Fruit fly (Drosophila melanogaster) whole organism, embryonic: ENCODE measurements around the gene sti.
A peak's percentile ranks its signal among the peaks of the same experiment; 100 is the strongest.

Experiments
- Adf1 ChIP-seq: fragments of 200-800 bp; sonication (Bioruptor generic); IDR thresholded peaks from 2 replicates; pipeline ENCODE4 v1.3.6; 2022; ENCODE audit warnings: missing biosample characterization, missing genetic modification characterization
- CG10274 ChIP-seq: fragments of 200-800 bp; sonication (Bioruptor generic); optimal IDR thresholded peaks from 3 replicates; lab custom pipeline; 2017; ENCODE audit warnings: missing biosample characterization, mild to moderate bottlenecking, missing genetic modification characterization
- CG12104 ChIP-seq: fragments of 200-800 bp; sonication (Bioruptor generic); optimal IDR thresholded peaks from 3 replicates; lab custom pipeline; 2016; ENCODE audit warnings: missing biosample characterization, missing genetic modification characterization
- CG12769 ChIP-seq: fragments of 200-800 bp; sonication (Bioruptor generic); optimal IDR thresholded peaks from 2 replicates; lab custom pipeline; 2019; ENCODE audit warnings: missing biosample characterization, mild to moderate bottlenecking, missing genetic modification characterization, moderate library complexity
- CG14050 ChIP-seq: fragments of 200-800 bp; sonication (Bioruptor generic); IDR thresholded peaks from 3 replicates; pipeline ENCODE4 v1.3.6; 2022; ENCODE audit warnings: missing biosample characterization, missing genetic modification characterization
- CG14441 ChIP-seq: fragments of 200-800 bp; sonication (Bioruptor generic); IDR thresholded peaks from 2 replicates; pipeline ENCODE4 v1.3.6; 2022; ENCODE audit warnings: missing biosample characterization, missing genetic modification characterization
- CG1603 ChIP-seq: fragments of 200-800 bp; sonication (Bioruptor generic); optimal IDR thresholded peaks from 2 replicates; lab custom pipeline; 2019; ENCODE audit warnings: missing biosample characterization, mild to moderate bottlenecking, missing genetic modification characterization, moderate library complexity
- CG17359 ChIP-seq: fragments of 200-800 bp; sonication (Bioruptor generic); optimal IDR thresholded peaks from 3 replicates; lab custom pipeline; 2018; ENCODE audit warnings: missing biosample characterization, mild to moderate bottlenecking, missing genetic modification characterization, moderate library complexity
- CG2116 ChIP-seq: fragments of 200-800 bp; sonication (Bioruptor generic); optimal IDR thresholded peaks from 3 replicates; lab custom pipeline; 2018; ENCODE audit warnings: missing biosample characterization, mild to moderate bottlenecking, missing genetic modification characterization
- CG2129 ChIP-seq: fragments of 200-800 bp; sonication (Bioruptor generic); IDR thresholded peaks from 2 replicates; pipeline ENCODE4 v1.3.6; 2022; ENCODE audit warnings: missing biosample characterization, missing genetic modification characterization; ENCODE audit not compliant: partially characterized antibody
- CG31441 ChIP-seq: fragments of 200-800 bp; sonication (Bioruptor generic); IDR thresholded peaks from 2 replicates; pipeline ENCODE4 v1.3.6; 2022; ENCODE audit warnings: missing biosample characterization, missing genetic modification characterization
- CG32767 ChIP-seq: fragments of 200-800 bp; sonication (Bioruptor generic); IDR thresholded peaks from 2 replicates; pipeline ENCODE4 v1.3.6; 2022; ENCODE audit warnings: missing biosample characterization, missing genetic modification characterization
- CG34422 ChIP-seq: fragments of 200-800 bp; sonication (Bioruptor generic); IDR thresholded peaks from 3 replicates; pipeline ENCODE4 v1.3.6; 2022; ENCODE audit warnings: missing biosample characterization, missing genetic modification characterization
- CG3726 ChIP-seq: fragments of 200-800 bp; sonication (Bioruptor generic); IDR thresholded peaks from 3 replicates; pipeline ENCODE4, ENCODE4 v1.3.6; 2022; ENCODE audit warnings: missing biosample characterization, missing genetic modification characterization
- CG4404 ChIP-seq: fragments of 200-800 bp; sonication (Bioruptor generic); IDR thresholded peaks from 2 replicates; pipeline ENCODE4 v1.3.6; 2022; ENCODE audit warnings: missing biosample characterization, missing genetic modification characterization
- CG4424 ChIP-seq: fragments of 200-800 bp; sonication (Bioruptor generic); optimal IDR thresholded peaks from 3 replicates; lab custom pipeline; 2016; ENCODE audit warnings: missing biosample characterization, missing genetic modification characterization
- CG6765 ChIP-seq: fragments of 200-800 bp; sonication (Bioruptor generic); optimal IDR thresholded peaks from 3 replicates; lab custom pipeline; 2017; ENCODE audit warnings: missing biosample characterization, mild to moderate bottlenecking, missing genetic modification characterization
- CG7372 ChIP-seq: fragments of 200-800 bp; sonication (Bioruptor generic); IDR thresholded peaks from 2 replicates; pipeline ENCODE4 v1.3.6; 2022; ENCODE audit warnings: missing biosample characterization, missing genetic modification characterization
- CG7786 ChIP-seq: fragments of 200-800 bp; sonication (Bioruptor generic); optimal IDR thresholded peaks from 2 replicates; lab custom pipeline; 2016; ENCODE audit warnings: missing biosample characterization, missing genetic modification characterization
- CG9817 ChIP-seq: fragments of 200-800 bp; sonication (Bioruptor generic); optimal IDR thresholded peaks from 2 replicates; lab custom pipeline; 2018; ENCODE audit warnings: missing biosample characterization, mild to moderate bottlenecking, missing genetic modification characterization, moderate library complexity
- CTCF ChIP-seq: fragments of 200-800 bp; sonication (Bioruptor generic); optimal IDR thresholded peaks from 2 replicates; lab custom pipeline; 2017; ENCODE audit warnings: missing biosample characterization, mild to moderate bottlenecking, missing genetic modification characterization, moderate library complexity
- CrebB ChIP-seq: fragments of 200-800 bp; sonication (Bioruptor generic); optimal IDR thresholded peaks from 3 replicates; lab custom pipeline; 2018; ENCODE audit warnings: missing biosample characterization, mild to moderate bottlenecking, missing genetic modification characterization
- Dip3 ChIP-seq: fragments of 200-800 bp; sonication (Bioruptor generic); optimal IDR thresholded peaks from 3 replicates; lab custom pipeline; 2016; ENCODE audit warnings: missing biosample characterization, missing genetic modification characterization
- Fer3 ChIP-seq: fragments of 200-800 bp; sonication (Bioruptor generic); optimal IDR thresholded peaks from 2 replicates; lab custom pipeline; 2018; ENCODE audit warnings: missing biosample characterization, mild to moderate bottlenecking, missing genetic modification characterization, moderate library complexity
- H2.0 ChIP-seq: fragments of 200-800 bp; sonication (Bioruptor generic); IDR thresholded peaks from 2 replicates; pipeline ENCODE4 v1.3.6; 2022; ENCODE audit warnings: missing biosample characterization, missing genetic modification characterization
- Mad ChIP-seq: fragments of 200-800 bp; sonication (Bioruptor generic); optimal IDR thresholded peaks from 2 replicates; lab custom pipeline; 2016; ENCODE audit warnings: missing biosample characterization, missing genetic modification characterization
- NK7.1 ChIP-seq: fragments of 200-800 bp; sonication (Bioruptor generic); optimal IDR thresholded peaks from 3 replicates; lab custom pipeline; 2016; ENCODE audit warnings: missing biosample characterization, missing genetic modification characterization
- Neu2 ChIP-seq: fragments of 200-800 bp; sonication (Bioruptor generic); optimal IDR thresholded peaks from 3 replicates; lab custom pipeline; 2016; ENCODE audit warnings: missing biosample characterization, missing genetic modification characterization, borderline replicate concordance
- Nf-YA ChIP-seq: fragments of 200-800 bp; sonication (Bioruptor generic); IDR thresholded peaks from 2 replicates; pipeline ENCODE4 v1.3.6; 2022; ENCODE audit warnings: missing biosample characterization, missing genetic modification characterization
- Poxn ChIP-seq: fragments of 200-800 bp; sonication (Bioruptor generic); IDR thresholded peaks from 2 replicates; pipeline ENCODE4 v1.3.6; 2022; ENCODE audit warnings: missing biosample characterization, missing genetic modification characterization
- Sox102F ChIP-seq: fragments of 200-800 bp; sonication (Bioruptor generic); optimal IDR thresholded peaks from 2 replicates; lab custom pipeline; 2018; ENCODE audit warnings: missing biosample characterization, mild to moderate bottlenecking, missing genetic modification characterization, moderate library complexity
- Sry-β ChIP-seq: fragments of 200-800 bp; sonication (Bioruptor generic); optimal IDR thresholded peaks from 2 replicates; lab custom pipeline; 2018; ENCODE audit warnings: missing biosample characterization, mild to moderate bottlenecking, missing genetic modification characterization, moderate library complexity
- TFAM ChIP-seq: fragments of 200-800 bp; sonication (Bioruptor generic); optimal IDR thresholded peaks from 2 replicates; lab custom pipeline; 2017; ENCODE audit warnings: missing biosample characterization, missing genetic modification characterization, inconsistent platforms
- ato ChIP-seq: fragments of 200-800 bp; sonication (Bioruptor generic); IDR thresholded peaks from 2 replicates; pipeline ENCODE4 v1.3.6; 2022; ENCODE audit warnings: missing biosample characterization, missing genetic modification characterization; ENCODE audit not compliant: partially characterized antibody
- bigmax ChIP-seq: fragments of 200-800 bp; sonication (Bioruptor generic); optimal IDR thresholded peaks from 2 replicates; lab custom pipeline; 2018; ENCODE audit warnings: missing biosample characterization, mild to moderate bottlenecking, missing genetic modification characterization
- btn ChIP-seq: fragments of 200-800 bp; sonication (Bioruptor generic); optimal IDR thresholded peaks from 2 replicates; lab custom pipeline; 2016; ENCODE audit warnings: missing biosample characterization, missing genetic modification characterization
- cad ChIP-seq: fragments of >200 bp; optimal IDR thresholded peaks from 2 replicates; lab custom pipeline; 2017; ENCODE audit warnings: missing biosample characterization, missing genetic modification characterization
- cas ChIP-seq: fragments of 200-800 bp; sonication (Bioruptor generic); IDR thresholded peaks from 2 replicates; pipeline ENCODE4 v1.3.6; 2022; ENCODE audit warnings: missing biosample characterization, missing genetic modification characterization
- crc ChIP-seq: fragments of 200-800 bp; sonication (Bioruptor generic); optimal IDR thresholded peaks from 2 replicates; lab custom pipeline; 2016; ENCODE audit warnings: missing biosample characterization, missing genetic modification characterization
- cwo ChIP-seq: fragments of 200-800 bp; sonication (Bioruptor generic); optimal IDR thresholded peaks from 3 replicates; lab custom pipeline; 2017; ENCODE audit warnings: missing biosample characterization, missing genetic modification characterization, mild to moderate bottlenecking, moderate library complexity, missing genetic modification reagents
- dimm ChIP-seq: fragments of 200-800 bp; sonication (Bioruptor generic); IDR thresholded peaks from 2 replicates; pipeline ENCODE4 v1.3.6; 2022; ENCODE audit warnings: missing biosample characterization, missing genetic modification characterization
- lbe ChIP-seq: fragments of 200-800 bp; sonication (Bioruptor generic); optimal IDR thresholded peaks from 2 replicates; lab custom pipeline; 2016; ENCODE audit warnings: missing biosample characterization, mild to moderate bottlenecking, missing genetic modification characterization
- nau ChIP-seq: fragments of 200-800 bp; sonication (Bioruptor generic); optimal IDR thresholded peaks from 3 replicates; lab custom pipeline; 2017; ENCODE audit warnings: missing biosample characterization, mild to moderate bottlenecking, missing genetic modification characterization, missing genetic modification reagents
- nom ChIP-seq: fragments of 200-800 bp; sonication (Bioruptor generic); optimal IDR thresholded peaks from 2 replicates; lab custom pipeline; 2017; ENCODE audit warnings: missing biosample characterization, missing genetic modification characterization, mild to moderate bottlenecking, moderate library complexity, missing genetic modification reagents
- salm ChIP-seq: fragments of 200-800 bp; sonication (Bioruptor generic); optimal IDR thresholded peaks from 2 replicates; lab custom pipeline; 2018; ENCODE audit warnings: missing biosample characterization, mild to moderate bottlenecking, missing genetic modification characterization
- stwl ChIP-seq: fragments of 200-800 bp; sonication (Bioruptor generic); optimal IDR thresholded peaks from 3 replicates; lab custom pipeline; 2018; ENCODE audit warnings: missing biosample characterization, mild to moderate bottlenecking, missing genetic modification characterization, moderate library complexity
- tna ChIP-seq: fragments of 200-800 bp; sonication (Bioruptor generic); IDR thresholded peaks from 2 replicates; pipeline ENCODE4 v1.3.6; 2022; ENCODE audit warnings: missing biosample characterization, missing genetic modification characterization; ENCODE audit not compliant: partially characterized antibody
- toy ChIP-seq: fragments of 200-800 bp; sonication (Bioruptor generic); IDR thresholded peaks from 2 replicates; pipeline ENCODE4 v1.3.6; 2022; ENCODE audit warnings: missing biosample characterization, missing genetic modification characterization
- trh ChIP-seq: fragments of 200-800 bp; sonication (Bioruptor generic); optimal IDR thresholded peaks from 2 replicates; lab custom pipeline; 2016; ENCODE audit warnings: missing biosample characterization, missing genetic modification characterization
- unc-4 ChIP-seq: fragments of 200-800 bp; sonication (Bioruptor generic); IDR thresholded peaks from 2 replicates; pipeline ENCODE4 v1.3.6; 2022; ENCODE audit warnings: missing biosample characterization, missing genetic modification characterization; ENCODE audit not compliant: partially characterized antibody
- usp ChIP-seq: fragments of >200 bp; optimal IDR thresholded peaks from 2 replicates; lab custom pipeline; 2017; ENCODE audit warnings: missing biosample characterization, missing genetic modification characterization

sti gene

dm6 chr3L:12514762-12515215 is at the start of gene sti, which contains the start of gene tral (continued):
- TF ChIP-seq unc-4 (peak; percentile 21; the same call in 1 of the 2 replicates), CG12104 (GFP tag; lab: Kevin White, UChicago) (peak; percentile 80), cas (GFP tag; lab: Robert Waterston, UW) (peak; percentile 81; the same call in 1 of the 2 replicates), CG6765 (peak; percentile 70), CG1603 (peak; percentile 88), nom (peak; percentile 51), CG9817 (tag; lab: Kevin White, UChicago) (peak; percentile 92), dimm (0 out of 2 replicates have a peak, but pooled peaks have one; percentile 10), CG31441 (GFP tag; lab: Robert Waterston, UW) (peak; percentile 83; the same call in 1 of the 2 replicates), Dip3 (GFP tag; lab: Kevin White, UChicago) (peak; percentile 95), TFAM (GFP tag; lab: Kevin White, UChicago) (no peak), CG4424 (peak; percentile 91), bigmax (GFP tag; lab: Kevin White, UChicago) (no peak), ato (GFP tag; lab: Robert Waterston, UW) (no peak), Fer3 (tag; lab: Kevin White, UChicago) (peak; percentile 87), CG10274 (GFP tag; lab: Kevin White, UChicago) (peak; percentile 61), CG14441 (GFP tag; lab: Robert Waterston, UW) (peak; percentile 86), crc (peak; percentile 77), Mad (peak; percentile 93), CG32767 (peak; percentile 67; the same call in 1 of the 2 replicates), cad (GFP tag; lab: Kevin White, UChicago) (no peak), btn (peak; percentile 74), CG7372 (GFP tag; lab: Robert Waterston, UW) (peak; percentile 83), Poxn (GFP tag; lab: Robert Waterston, UW) (peak; percentile 76), CG2129 (GFP tag; lab: Robert Waterston, UW) (no peak), CTCF (GFP tag; lab: Kevin White, UChicago) (peak; percentile 74), salm (peak; percentile 53), CrebB (tag; lab: Kevin White, UChicago) (peak; percentile 75), CG3726 (GFP tag; lab: Robert Waterston, UW) (peak; percentile 67; the same call in 2 of the 3 replicates), tna (GFP tag; lab: Robert Waterston, UW) (no peak), CG12769 (tag; lab: Kevin White, UChicago) (peak; percentile 87), CG17359 (peak; percentile 86), Nf-YA (peak; percentile 57; the same call in 1 of the 2 replicates), H2.0 (GFP tag; lab: Robert Waterston, UW) (peak; percentile 69), nau (no peak), toy (GFP tag; lab: Robert Waterston, UW) (no peak), trh (GFP tag; lab: Kevin White, UChicago) (peak; percentile 83), Neu2 (GFP tag; lab: Kevin White, UChicago) (peak; percentile 69), CG2116 (GFP tag; lab: Kevin White, UChicago) (peak; percentile 100), Adf1 (GFP tag; lab: Robert Waterston, UW) (peak; percentile 93), CG14050 (peak; percentile 60; the same call in 2 of the 3 replicates), NK7.1 (GFP tag; lab: Kevin White, UChicago) (peak; percentile 88), cwo (GFP tag; lab: Kevin White, UChicago) (peak; percentile 77), CG7786 (GFP tag; lab: Kevin White, UChicago) (peak; percentile 95), stwl (tag; lab: Kevin White, UChicago) (peak; percentile 86), CG34422 (peak; percentile 79; the same call in 2 of the 3 replicates), Sox102F (GFP tag; lab: Kevin White, UChicago) (peak; percentile 83), Sry-β (GFP tag; lab: Kevin White, UChicago) (peak; percentile 0), usp (GFP tag; lab: Kevin White, UChicago) (no peak), lbe (GFP tag; lab: Kevin White, UChicago) (peak; percentile 80), CG4404 (GFP tag; lab: Robert Waterston, UW) (peak; percentile 82)
